Worm (Caenorhabditis elegans) whole organism, L4 larva: ENCODE measurements around the gene nhr-157.

Experiments used
- D1046.2 ChIP-seq: fragments of 200-800 bp; sonication (Bioruptor generic); IDR thresholded peaks from 2 replicates; pipeline ENCODE4 v1.3.6; 2022; ENCODE audit warnings: missing genetic modification characterization, missing compliant biosample characterization
- F26F4.8 ChIP-seq: fragments of 200-800 bp; sonication (Bioruptor generic); conservative IDR thresholded peaks from 2 replicates; pipeline ENCODE4 v1.3.6; 2022; ENCODE audit warnings: missing genetic modification characterization, missing compliant biosample characterization
- F37D6.2 ChIP-seq: sonication (generic microtip); optimal IDR thresholded peaks from 2 replicates; lab custom pipeline; 2016; ENCODE audit warnings: mild to moderate bottlenecking, missing genetic modification characterization, missing compliant biosample characterization
- F44E2.7 ChIP-seq: fragments of 200-800 bp; sonication (Bioruptor generic); IDR thresholded peaks from 2 replicates; pipeline ENCODE4 v2.1.2; 2022; ENCODE audit warnings: missing genetic modification characterization, missing compliant biosample characterization
- arid-1 ChIP-seq: fragments of 200-800 bp; sonication (Bioruptor generic); conservative IDR thresholded peaks from 2 replicates; pipeline ENCODE4 v1.3.6; 2022; ENCODE audit warnings: missing genetic modification reagents, missing genetic modification characterization, missing compliant biosample characterization
- ceh-20 ChIP-seq: fragments of 200-800 bp; sonication (Bioruptor generic); IDR thresholded peaks from 2 replicates; pipeline ENCODE4 v1.3.6; 2022; ENCODE audit warnings: missing genetic modification reagents, missing genetic modification characterization, missing compliant biosample characterization
- ceh-82 ChIP-seq: sonication (generic microtip); optimal IDR thresholded peaks from 2 replicates; lab custom pipeline; 2017; ENCODE audit warnings: missing biosample characterization, missing genetic modification characterization
- cey-2 ChIP-seq: sonication (generic microtip); optimal IDR thresholded peaks from 3 replicates; lab custom pipeline; 2017; ENCODE audit warnings: missing genetic modification characterization, mild to moderate bottlenecking, missing compliant biosample characterization, antibody characterized with exemption, borderline replicate concordance; ENCODE audit not compliant: insufficient read depth
- daf-12 ChIP-seq: fragments of 150-350 bp; optimal IDR thresholded peaks from 2 replicates; lab custom pipeline; 2014; ENCODE audit warnings: missing biosample characterization, missing genetic modification reagents, missing genetic modification characterization
- daf-16 ChIP-seq, 3 experiments: sonication (generic microtip); optimal IDR thresholded peaks; 2 replicates each; lab custom pipeline; 2016 to 2017; ENCODE audit warnings: missing genetic modification characterization in 3 of 3, missing genetic modification reagents in 3 of 3, mild to moderate bottlenecking in 2 of 3, missing compliant biosample characterization in 2 of 3, missing biosample characterization in 1 of 3, moderate library complexity in 1 of 3
- daf-19 ChIP-seq: fragments of 200-800 bp; sonication (Bioruptor generic); conservative IDR thresholded peaks from 2 replicates; pipeline ENCODE4 v1.3.6; 2022; ENCODE audit warnings: missing genetic modification characterization, missing compliant biosample characterization
- dmd-8 ChIP-seq: fragments of 200-800 bp; sonication (Bioruptor generic); IDR thresholded peaks from 2 replicates; pipeline ENCODE4 v1.3.6; 2022; ENCODE audit warnings: missing genetic modification characterization, missing compliant biosample characterization
- dmd-9 ChIP-seq: fragments of 200-800 bp; sonication (Bioruptor generic); IDR thresholded peaks from 2 replicates; pipeline ENCODE4 v1.3.6; 2022; ENCODE audit warnings: missing genetic modification reagents, missing genetic modification characterization, missing compliant biosample characterization
- dpl-1 ChIP-seq: fragments of 150-350 bp; optimal IDR thresholded peaks from 2 replicates; lab custom pipeline; 2014; ENCODE audit warnings: missing biosample characterization, missing genetic modification reagents, missing genetic modification characterization
- egl-43 ChIP-seq: fragments of 200-800 bp; sonication (Bioruptor generic); IDR thresholded peaks from 2 replicates; pipeline ENCODE4 v1.3.6; 2022; ENCODE audit warnings: missing genetic modification reagents, missing genetic modification characterization, missing compliant biosample characterization
- jun-1 ChIP-seq: fragments of 150-350 bp; optimal IDR thresholded peaks from 2 replicates; lab custom pipeline; 2014; ENCODE audit warnings: missing biosample characterization, missing genetic modification reagents, missing genetic modification characterization
- lin-1 ChIP-seq: fragments of 200-800 bp; sonication (Bioruptor generic); IDR thresholded peaks from 2 replicates; pipeline ENCODE4 v1.3.6; 2022; ENCODE audit warnings: missing genetic modification reagents, missing genetic modification characterization, missing compliant biosample characterization
- lin-13 ChIP-seq: fragments of 150-350 bp; optimal IDR thresholded peaks from 2 replicates; lab custom pipeline; 2014; ENCODE audit warnings: missing biosample characterization, missing genetic modification reagents, missing genetic modification characterization
- mxl-2 ChIP-seq: fragments of 200-800 bp; sonication (Bioruptor generic); conservative IDR thresholded peaks from 2 replicates; pipeline ENCODE4 v1.3.6; 2022; ENCODE audit warnings: missing genetic modification reagents, missing genetic modification characterization, missing compliant biosample characterization
- nhr-10 ChIP-seq: fragments of 150-350 bp; optimal IDR thresholded peaks from 2 replicates; lab custom pipeline; 2014; ENCODE audit warnings: missing biosample characterization, missing genetic modification characterization
- nhr-28 ChIP-seq: fragments of 150-350 bp; optimal IDR thresholded peaks from 2 replicates; lab custom pipeline; 2014; ENCODE audit warnings: missing biosample characterization, missing genetic modification characterization
- pha-4 ChIP-seq, 2 experiments: fragments of 150-350 bp in 1 of 2; fragments of 200-800 bp in 1 of 2; sonication (Bioruptor generic) in 1 of 2; IDR thresholded peaks in 1 of 2; optimal IDR thresholded peaks in 1 of 2; 2 replicates each; pipeline versions ENCODE4 v1.3.6 to Lab custom; 2014 to 2022; ENCODE audit warnings: missing genetic modification characterization in 2 of 2, missing genetic modification reagents in 2 of 2, missing biosample characterization in 1 of 2, missing compliant biosample characterization in 1 of 2
- saeg-2 ChIP-seq: fragments of 200-800 bp; sonication (Bioruptor generic); IDR thresholded peaks from 2 replicates; pipeline ENCODE4 v1.3.6; 2022; ENCODE audit warnings: missing genetic modification reagents, missing genetic modification characterization, missing compliant biosample characterization
- sdz-12 ChIP-seq: fragments of 200-800 bp; sonication (Bioruptor generic); optimal IDR thresholded peaks from 2 replicates; lab custom pipeline; 2018; ENCODE audit warnings: mild to moderate bottlenecking, missing genetic modification characterization, missing compliant biosample characterization
- spr-1 ChIP-seq: sonication (generic microtip); optimal IDR thresholded peaks from 2 replicates; lab custom pipeline; 2016; ENCODE audit warnings: mild to moderate bottlenecking, missing genetic modification characterization, missing compliant biosample characterization
- unc-130 ChIP-seq: sonication (generic microtip); optimal IDR thresholded peaks from 2 replicates; lab custom pipeline; 2016; ENCODE audit warnings: missing genetic modification reagents, missing genetic modification characterization, missing compliant biosample characterization
- unc-62 ChIP-seq, 3 experiments: fragments of 150-350 bp in 1 of 3; sonication (generic microtip); optimal IDR thresholded peaks in 2 of 3; peaks in 1 of 3; 1 replicate in 1 of 3; 2 replicates in 2 of 3; lab custom pipeline; 2014 to 2017; ENCODE audit warnings: missing biosample characterization in 3 of 3, missing genetic modification characterization in 3 of 3, missing genetic modification reagents in 3 of 3, missing genotype in 1 of 3
- zag-1 ChIP-seq: fragments of 150-350 bp; optimal IDR thresholded peaks from 2 replicates; lab custom pipeline; 2014; ENCODE audit warnings: missing biosample characterization, missing genetic modification characterization

The nhr-157 gene

DNA sequence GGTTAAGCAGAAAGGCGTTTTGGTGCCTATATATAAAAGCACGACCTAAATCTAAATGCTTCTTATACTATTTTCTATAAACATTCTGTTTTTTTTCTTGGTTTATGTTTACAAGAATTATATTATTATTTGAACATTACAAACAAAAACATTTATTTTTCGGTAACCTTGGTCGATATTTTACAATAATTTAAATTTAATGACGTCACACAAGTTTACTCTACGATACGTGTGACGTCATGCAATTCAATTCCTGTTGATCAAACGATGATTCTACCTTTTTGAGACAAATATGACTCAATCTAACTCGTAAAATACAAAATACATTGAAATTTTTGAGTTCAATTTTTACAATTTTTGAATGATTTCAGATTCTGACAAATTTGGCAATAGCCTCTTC lies 27.2 kb upstream of the nhr-157 start:
- TF ChIP-seq F26F4.8 (GFP tag; lab: Robert Waterston, UW) (no peak), unc-62 (GFP tag; optimal IDR thresholded peaks at IDR 0.05 in 1 of 2; lab: Kevin White, UChicago) (peak in 1 of 2 experiments; percentile 69), unc-62 (tag; optimal IDR thresholded peaks at IDR 0.05; lab: Kevin White, UChicago) (no peak)

DNA sequence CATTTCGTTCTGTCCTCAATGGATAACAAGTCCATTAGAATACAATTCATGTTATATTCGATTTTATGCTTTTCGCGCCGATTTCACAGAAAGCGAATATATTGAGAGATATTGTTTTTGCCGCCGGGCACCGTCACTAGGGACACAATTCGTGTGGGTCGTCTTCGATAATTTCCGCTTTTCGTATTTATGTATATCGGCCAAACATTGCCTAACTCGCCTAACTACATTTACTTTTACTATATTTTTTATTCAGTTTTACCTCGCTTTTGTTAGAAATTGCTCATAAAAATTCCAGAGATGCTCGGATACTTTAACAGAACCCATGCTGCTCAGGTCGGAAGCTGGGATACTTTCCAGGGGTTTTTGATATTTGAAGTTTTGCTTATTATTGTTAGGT lies 25.9 kb upstream of the nhr-157 start, which contains the start of gene sre-9:
Gene sre-9 (plus strand): TSS at position 301 of the 400 bp plus-strand sequence.
- TF ChIP-seq cey-2, result no peak
- TF ChIP-seq mxl-2 (GFP tag; lab: Robert Waterston, UW), result no peak
- TF ChIP-seq ceh-82 (tag; lab: Kevin White, UChicago), result no peak
- TF ChIP-seq pha-4 (GFP tag; IDR thresholded peaks at IDR 0.05; lab: Robert Waterston, UW), result no peak
- TF ChIP-seq pha-4 (tag; optimal IDR thresholded peaks at IDR 0.05; lab: Kevin White, UChicago), result no peak
- TF ChIP-seq ceh-20 (GFP tag; lab: Robert Waterston, UW), result no peak
- TF ChIP-seq unc-130 (GFP tag; lab: Kevin White, UChicago), result no peak
- no peak for TF ChIP-seq arid-1
- TF ChIP-seq lin-13 (GFP tag; lab: Kevin White, UChicago), result no peak
- no peak for TF ChIP-seq saeg-2 (GFP tag; lab: Robert Waterston, UW)
- TF ChIP-seq jun-1 (tag; lab: Kevin White, UChicago), result no peak
- TF ChIP-seq egl-43 (GFP tag; lab: Robert Waterston, UW), result no peak
- no peak for TF ChIP-seq daf-12 (tag; lab: Kevin White, UChicago)
- TF ChIP-seq F37D6.2, result no peak
- TF ChIP-seq unc-62 (GFP tag; optimal IDR thresholded peaks at IDR 0.05 in 1 of 2; lab: Kevin White, UChicago), result no peak
- TF ChIP-seq unc-62 (tag; optimal IDR thresholded peaks at IDR 0.05; lab: Kevin White, UChicago), result no peak
- TF ChIP-seq F26F4.8 (GFP tag; lab: Robert Waterston, UW), result no peak
- TF ChIP-seq daf-16 (GFP tag; optimal IDR thresholded peaks at IDR 0.05; lab: Kevin White, UChicago), result no peak
- no peak for TF ChIP-seq daf-16 (tag; optimal IDR thresholded peaks at IDR 0.05; lab: Kevin White, UChicago)
- TF ChIP-seq dmd-8 (GFP tag; lab: Robert Waterston, UW), result no peak
- no peak for TF ChIP-seq nhr-10 (tag; lab: Kevin White, UChicago)
- no peak for TF ChIP-seq zag-1 (tag; lab: Kevin White, UChicago)
- TF ChIP-seq, all 104 proteins: peak for 0

DNA sequence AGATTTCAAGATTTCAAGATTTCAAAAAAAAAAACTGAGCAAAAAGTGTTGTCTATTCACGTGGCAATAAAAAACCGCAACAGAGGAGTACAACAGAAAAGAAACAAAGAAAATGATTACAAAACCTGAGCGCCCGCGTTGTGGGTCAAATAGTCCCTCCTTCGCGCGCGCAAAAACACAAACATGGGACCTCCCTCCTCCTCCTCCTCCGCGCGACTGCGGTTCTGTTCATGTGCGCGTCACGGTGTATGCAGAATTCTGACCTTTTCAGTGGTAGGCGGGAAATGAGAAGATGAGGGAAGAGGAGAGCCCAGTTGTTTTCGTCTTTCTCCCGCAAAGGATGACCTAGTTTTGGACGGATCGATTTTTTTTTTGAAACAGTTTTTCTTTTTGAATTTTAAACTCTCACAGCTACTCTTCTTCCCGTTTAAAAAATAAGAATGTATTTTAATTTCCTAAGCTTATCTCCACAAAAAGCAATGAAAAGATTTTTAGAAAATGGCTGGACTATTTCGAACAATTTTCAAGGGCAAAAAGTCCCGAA lies 23.6 kb upstream of the nhr-157 start, which contains the start of gene C17E7.4:
Gene C17E7.4 (plus strand): TSS at position 494 of the 544 bp plus-strand sequence.
- TF ChIP-seq dpl-1 (GFP tag; lab: Kevin White, UChicago) (no peak), egl-43 (GFP tag; lab: Robert Waterston, UW) (no peak), spr-1 (tag; lab: Kevin White, UChicago) (no peak), cey-2 (no peak), dmd-9 (no peak), saeg-2 (GFP tag; lab: Robert Waterston, UW) (no peak), zag-1 (tag; lab: Kevin White, UChicago) (no peak)

DNA sequence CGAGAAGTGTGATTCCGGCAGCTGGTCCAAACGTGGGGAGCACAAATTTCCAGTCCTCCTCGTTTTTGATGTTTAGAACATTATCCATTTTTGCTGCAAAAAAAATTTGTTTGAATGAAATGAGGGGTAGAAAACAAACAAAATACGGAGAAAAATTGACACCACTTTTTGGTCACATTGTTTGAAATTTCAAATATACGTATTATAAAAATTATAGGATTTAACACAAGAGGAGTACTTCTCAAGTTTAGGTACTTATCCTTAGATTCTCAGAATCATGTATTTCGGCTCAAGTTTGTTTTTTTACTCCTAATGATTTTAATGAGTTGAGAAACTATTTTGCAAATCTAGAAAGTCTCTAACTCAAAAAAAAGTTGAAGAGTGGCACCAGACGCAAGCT lies 23.1 kb upstream of the nhr-157 start, which contains the start of gene C17E7.12:
Gene C17E7.12 (minus strand): TSS at position 101 of the 400 bp plus-strand sequence.
- TF ChIP-seq D1046.2 (GFP tag; lab: Robert Waterston, UW) (no peak), nhr-28 (tag; lab: Kevin White, UChicago) (no peak), lin-1 (GFP tag; lab: Robert Waterston, UW) (no peak), daf-19 (GFP tag; lab: Robert Waterston, UW) (no peak), ceh-20 (GFP tag; lab: Robert Waterston, UW) (no peak)

DNA sequence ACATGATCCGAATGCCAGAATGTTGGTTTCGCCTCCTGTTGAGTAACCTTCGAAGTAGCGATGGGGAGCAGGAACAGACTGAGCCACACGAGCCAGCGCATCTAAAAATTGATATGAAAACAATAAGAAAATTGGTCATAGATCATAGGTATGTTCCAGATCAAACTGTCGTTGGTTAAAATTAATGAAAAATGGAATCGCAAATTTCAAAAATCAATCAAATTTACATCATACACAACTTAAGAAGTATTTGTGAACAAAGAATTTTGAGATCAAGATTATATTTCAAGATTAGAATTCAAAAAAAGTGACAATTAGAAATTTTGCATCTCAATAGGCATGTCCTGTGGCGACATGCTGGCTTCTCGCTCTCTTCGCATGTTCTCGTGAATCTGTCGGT lies 22.0 kb upstream of the nhr-157 start, which contains the start of gene C17E7.9:
Gene C17E7.9 (minus strand): TSS at position 101 of the 400 bp plus-strand sequence.
- TF ChIP-seq F44E2.7 (GFP tag; lab: Robert Waterston, UW), result no peak
- TF ChIP-seq sdz-12 (GFP tag; lab: Kevin White, UChicago), result no peak
- no peak for TF ChIP-seq ceh-20 (GFP tag; lab: Robert Waterston, UW)
